Worm (Caenorhabditis elegans) whole organism, young adult: Measurements from ENCODE around the gene srg-65.

Source experiments
- C06A6.2 ChIP-seq: fragments of 200-800 bp; sonication (Bioruptor generic); conservative IDR thresholded peaks from 2 replicates; pipeline ENCODE4 v1.3.6; 2022; ENCODE audit warnings: missing genetic modification characterization, missing compliant biosample characterization
- F49E8.2 ChIP-seq: sonication (generic microtip); optimal IDR thresholded peaks from 3 replicates; lab custom pipeline; 2017; ENCODE audit warnings: missing genetic modification characterization, mild to moderate bottlenecking, missing compliant biosample characterization, antibody characterized with exemption, moderate library complexity; ENCODE audit not compliant: insufficient read depth
- F57C9.4 ChIP-seq: sonication (generic microtip); optimal IDR thresholded peaks from 2 replicates; lab custom pipeline; 2017; ENCODE audit warnings: mild to moderate bottlenecking, missing genetic modification characterization, missing compliant biosample characterization
- aptf-3 ChIP-seq: fragments of 200-800 bp; sonication (Bioruptor generic); IDR thresholded peaks from 2 replicates; pipeline ENCODE4 v1.3.6; 2022; ENCODE audit warnings: missing genetic modification characterization, missing compliant biosample characterization
- pha-4 ChIP-seq: fragments of 150-350 bp; sonication (generic microtip); optimal IDR thresholded peaks from 2 replicates; lab custom pipeline; 2014; ENCODE audit warnings: missing biosample characterization, missing genetic modification reagents, missing genetic modification characterization
- unc-62 ChIP-seq: fragments of 150-350 bp; optimal IDR thresholded peaks from 2 replicates; lab custom pipeline; 2014; ENCODE audit warnings: missing biosample characterization, missing genetic modification reagents, missing genetic modification characterization

- no peak for TF ChIP-seq pha-4
- TF ChIP-seq aptf-3 (GFP tag; lab: Robert Waterston, UW), result no peak
- TF ChIP-seq unc-62 (GFP tag; lab: Kevin White, UChicago), result no peak
- no peak for TF ChIP-seq F49E8.2
- no peak for TF ChIP-seq F57C9.4 (tag; lab: Kevin White, UChicago)
- TF ChIP-seq C06A6.2 (GFP tag; lab: Robert Waterston, UW), result no peak
Measured at ce11 chrV:5511720-5512119, 27.0 kb upstream of the srg-65 start.
